Worm (Caenorhabditis elegans) whole organism, late embryonic: ENCODE results near the gene nhr-68.

ENCODE experiments used
- C08G9.2 ChIP-seq: sonication (generic microtip); optimal IDR thresholded peaks from 2 replicates; lab custom pipeline; 2016; ENCODE audit warnings: mild to moderate bottlenecking, missing genetic modification characterization, moderate library complexity, missing compliant biosample characterization
- F13H6.1 ChIP-seq: sonication (generic microtip); optimal IDR thresholded peaks from 2 replicates; lab custom pipeline; 2016; ENCODE audit warnings: missing genetic modification characterization, missing compliant biosample characterization
- T23F11.4 ChIP-seq: fragments of 200-800 bp; sonication (Bioruptor generic); optimal IDR thresholded peaks from 2 replicates; lab custom pipeline; 2018; ENCODE audit warnings: mild to moderate bottlenecking, missing genetic modification characterization, missing compliant biosample characterization
- Y22D7AL.16 ChIP-seq: sonication (generic microtip); optimal IDR thresholded peaks from 2 replicates; lab custom pipeline; 2016; ENCODE audit warnings: missing genetic modification characterization, missing compliant biosample characterization
- ceh-18 ChIP-seq: sonication (generic microtip); optimal IDR thresholded peaks from 2 replicates; lab custom pipeline; 2016; ENCODE audit warnings: missing genetic modification characterization, missing compliant biosample characterization
- ceh-24 ChIP-seq: sonication (generic microtip); optimal IDR thresholded peaks from 2 replicates; lab custom pipeline; 2016; ENCODE audit warnings: mild to moderate bottlenecking, missing genetic modification characterization, missing compliant biosample characterization
- ceh-30 ChIP-seq: fragments of 150-350 bp; optimal IDR thresholded peaks from 2 replicates; lab custom pipeline; 2014; ENCODE audit warnings: missing biosample characterization, missing genetic modification characterization
- ceh-31 ChIP-seq: sonication (generic microtip); optimal IDR thresholded peaks from 2 replicates; lab custom pipeline; 2016; ENCODE audit warnings: missing genetic modification characterization, missing compliant biosample characterization
- ceh-48 ChIP-seq: sonication (generic microtip); optimal IDR thresholded peaks from 2 replicates; lab custom pipeline; 2016; ENCODE audit warnings: missing genetic modification characterization, inconsistent platforms, missing compliant biosample characterization
- ceh-6 ChIP-seq: fragments of 200-800 bp; sonication (Bioruptor generic); optimal IDR thresholded peaks from 2 replicates; lab custom pipeline; 2018; ENCODE audit warnings: mild to moderate bottlenecking, missing genetic modification characterization, missing compliant biosample characterization
- che-1 ChIP-seq: sonication (generic microtip); optimal IDR thresholded peaks from 2 replicates; lab custom pipeline; 2016; ENCODE audit warnings: mild to moderate bottlenecking, missing genetic modification characterization, missing compliant biosample characterization
- dmd-4 ChIP-seq: sonication (generic microtip); optimal IDR thresholded peaks from 2 replicates; lab custom pipeline; 2016; ENCODE audit warnings: borderline replicate concordance, missing genetic modification characterization, missing compliant biosample characterization
- elt-4 ChIP-seq: sonication (generic microtip); optimal IDR thresholded peaks from 2 replicates; lab custom pipeline; 2016; ENCODE audit warnings: missing genetic modification characterization, missing compliant biosample characterization
- ets-4 ChIP-seq: sonication (generic microtip); optimal IDR thresholded peaks from 2 replicates; lab custom pipeline; 2016; ENCODE audit warnings: missing genetic modification characterization, missing compliant biosample characterization
- fkh-10 ChIP-seq: fragments of 150-350 bp; optimal IDR thresholded peaks from 2 replicates; lab custom pipeline; 2014; ENCODE audit warnings: missing biosample characterization, missing genetic modification reagents, missing genetic modification characterization
- gmeb-2 ChIP-seq: sonication (generic microtip); optimal IDR thresholded peaks from 2 replicates; lab custom pipeline; 2016; ENCODE audit warnings: missing genetic modification characterization, inconsistent platforms, missing compliant biosample characterization
- hlh-30 ChIP-seq: sonication (generic microtip); optimal IDR thresholded peaks from 2 replicates; lab custom pipeline; 2017; ENCODE audit warnings: antibody characterized with exemption, missing genetic modification characterization, missing compliant biosample characterization; ENCODE audit not compliant: insufficient read depth
- hlh-6 ChIP-seq: sonication (generic microtip); optimal IDR thresholded peaks from 2 replicates; lab custom pipeline; 2016; ENCODE audit warnings: missing genotype, missing genetic modification characterization, missing compliant biosample characterization
- hlh-8 ChIP-seq: sonication (generic microtip); optimal IDR thresholded peaks from 2 replicates; lab custom pipeline; 2016; ENCODE audit warnings: missing genotype, missing genetic modification characterization, missing compliant biosample characterization
- madf-2 ChIP-seq: sonication (generic microtip); optimal IDR thresholded peaks from 2 replicates; lab custom pipeline; 2017; ENCODE audit warnings: missing genetic modification characterization, missing compliant biosample characterization
- nhr-11 ChIP-seq: fragments of 150-350 bp; optimal IDR thresholded peaks from 2 replicates; lab custom pipeline; 2014; ENCODE audit warnings: missing biosample characterization, missing genetic modification characterization
- npax-4 ChIP-seq: sonication (generic microtip); optimal IDR thresholded peaks from 2 replicates; lab custom pipeline; 2016; ENCODE audit warnings: missing genetic modification characterization, missing compliant biosample characterization
- odd-2 ChIP-seq: sonication (generic microtip); optimal IDR thresholded peaks from 2 replicates; lab custom pipeline; 2017; ENCODE audit warnings: antibody characterized with exemption, mild to moderate bottlenecking, missing genetic modification characterization, missing compliant biosample characterization
- pat-9 ChIP-seq: fragments of 200-800 bp; sonication (Bioruptor generic); optimal IDR thresholded peaks from 2 replicates; lab custom pipeline; 2018; ENCODE audit warnings: mild to moderate bottlenecking, missing genetic modification characterization, moderate library complexity, missing compliant biosample characterization
- pax-1 ChIP-seq: fragments of 150-350 bp; optimal IDR thresholded peaks from 2 replicates; lab custom pipeline; 2014; ENCODE audit warnings: missing biosample characterization, missing genetic modification characterization
- pha-2 ChIP-seq: sonication (generic microtip); optimal IDR thresholded peaks from 2 replicates; lab custom pipeline; 2017; ENCODE audit warnings: mild to moderate bottlenecking, missing genetic modification characterization, missing compliant biosample characterization
- pqm-1 ChIP-seq: sonication (generic microtip); optimal IDR thresholded peaks from 2 replicates; lab custom pipeline; 2016; ENCODE audit warnings: missing genetic modification characterization, missing compliant biosample characterization
- ref-2 ChIP-seq: sonication (generic microtip); optimal IDR thresholded peaks from 2 replicates; lab custom pipeline; 2016; ENCODE audit warnings: missing genetic modification characterization, missing compliant biosample characterization
- rnt-1 ChIP-seq: sonication (generic microtip); optimal IDR thresholded peaks from 2 replicates; lab custom pipeline; 2016; ENCODE audit warnings: missing genetic modification characterization, missing compliant biosample characterization
- sdc-2 ChIP-seq: sonication (generic microtip); optimal IDR thresholded peaks from 2 replicates; lab custom pipeline; 2016; ENCODE audit warnings: missing genotype, missing genetic modification characterization, missing compliant biosample characterization
- sox-2 ChIP-seq: fragments of 200-800 bp; sonication (Bioruptor generic); IDR thresholded peaks from 2 replicates; pipeline ENCODE4 v1.3.6; 2022; ENCODE audit warnings: missing genetic modification reagents, missing genetic modification characterization, missing compliant biosample characterization
- tbx-2 ChIP-seq: sonication (generic microtip); optimal IDR thresholded peaks from 2 replicates; lab custom pipeline; 2016; ENCODE audit warnings: missing genetic modification characterization, missing compliant biosample characterization
- ttx-3 ChIP-seq: sonication (generic microtip); optimal IDR thresholded peaks from 2 replicates; lab custom pipeline; 2016; ENCODE audit warnings: missing genetic modification reagents, missing genetic modification characterization, missing compliant biosample characterization
- unc-55 ChIP-seq: sonication (generic microtip); optimal IDR thresholded peaks from 2 replicates; lab custom pipeline; 2017; ENCODE audit warnings: missing biosample characterization, missing genetic modification reagents, missing genetic modification characterization
- unc-86 ChIP-seq: sonication (generic microtip); optimal IDR thresholded peaks from 2 replicates; lab custom pipeline; 2016; ENCODE audit warnings: missing genetic modification characterization, missing compliant biosample characterization
- ztf-16 ChIP-seq: sonication (generic microtip); optimal IDR thresholded peaks from 2 replicates; lab custom pipeline; 2017; ENCODE audit warnings: missing genetic modification characterization, missing compliant biosample characterization

nhr-68 gene

DNA sequence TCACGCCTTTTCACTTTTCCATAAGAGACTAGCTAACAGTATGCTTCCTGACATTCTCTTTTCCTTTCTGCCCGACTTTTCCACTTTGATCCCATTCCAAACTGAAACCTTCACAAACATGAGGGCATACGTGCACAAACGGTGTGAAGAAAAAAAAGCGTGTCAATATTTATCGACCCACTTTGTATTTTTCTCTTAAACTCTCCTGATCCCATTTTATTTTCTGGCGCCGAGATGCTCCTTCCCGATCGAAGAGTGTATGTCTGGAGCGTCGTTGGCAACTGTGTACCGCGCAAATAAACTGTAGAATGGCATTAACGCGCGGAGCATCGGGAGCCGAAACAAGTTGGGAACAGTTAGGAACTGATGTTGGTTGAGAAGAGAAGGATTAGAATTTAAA lies 43.7 kb upstream of the nhr-68 start:
- TF ChIP-seq che-1 (no peak), ceh-18 (tag; lab: Kevin White, UChicago) (peak; percentile 6)

DNA sequence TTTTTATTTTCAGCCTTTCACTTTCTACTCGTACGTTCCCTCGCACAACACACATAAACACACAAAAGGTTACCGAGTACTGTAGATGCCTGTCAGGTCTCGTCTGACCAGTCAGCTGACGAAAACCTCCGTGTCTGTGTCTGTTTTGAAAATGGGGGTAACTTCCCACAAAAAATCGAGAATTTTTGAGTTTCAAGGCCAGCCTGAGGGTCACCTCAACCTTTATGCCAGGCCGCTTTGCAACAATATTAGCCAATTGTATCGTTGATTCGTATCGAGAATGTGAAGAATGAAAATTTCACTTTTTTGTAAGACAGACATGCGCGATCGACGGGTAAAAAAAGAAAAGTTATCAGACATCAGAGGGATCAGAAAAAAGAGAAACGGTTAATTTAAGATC lies 42.1 kb upstream of the nhr-68 start:
- TF ChIP-seq sox-2 (GFP tag; lab: Robert Waterston, UW), result no peak
- TF ChIP-seq che-1, result no peak
- no peak for TF ChIP-seq dmd-4
- no peak for TF ChIP-seq odd-2 (tag; lab: Kevin White, UChicago)
- no peak for TF ChIP-seq unc-86
- no peak for TF ChIP-seq ttx-3
- TF ChIP-seq pat-9 (tag; lab: Kevin White, UChicago), result no peak
- TF ChIP-seq hlh-30 (tag; lab: Kevin White, UChicago), result no peak
- no peak for TF ChIP-seq ceh-30 (tag; lab: Kevin White, UChicago)
- no peak for TF ChIP-seq fkh-10 (GFP tag; lab: Kevin White, UChicago)
- no peak for TF ChIP-seq madf-2 (tag; lab: Kevin White, UChicago)
- no peak for TF ChIP-seq ceh-31 (tag; lab: Kevin White, UChicago)
- TF ChIP-seq nhr-11, result no peak
- TF ChIP-seq pax-1 (tag; lab: Kevin White, UChicago), result no peak

DNA sequence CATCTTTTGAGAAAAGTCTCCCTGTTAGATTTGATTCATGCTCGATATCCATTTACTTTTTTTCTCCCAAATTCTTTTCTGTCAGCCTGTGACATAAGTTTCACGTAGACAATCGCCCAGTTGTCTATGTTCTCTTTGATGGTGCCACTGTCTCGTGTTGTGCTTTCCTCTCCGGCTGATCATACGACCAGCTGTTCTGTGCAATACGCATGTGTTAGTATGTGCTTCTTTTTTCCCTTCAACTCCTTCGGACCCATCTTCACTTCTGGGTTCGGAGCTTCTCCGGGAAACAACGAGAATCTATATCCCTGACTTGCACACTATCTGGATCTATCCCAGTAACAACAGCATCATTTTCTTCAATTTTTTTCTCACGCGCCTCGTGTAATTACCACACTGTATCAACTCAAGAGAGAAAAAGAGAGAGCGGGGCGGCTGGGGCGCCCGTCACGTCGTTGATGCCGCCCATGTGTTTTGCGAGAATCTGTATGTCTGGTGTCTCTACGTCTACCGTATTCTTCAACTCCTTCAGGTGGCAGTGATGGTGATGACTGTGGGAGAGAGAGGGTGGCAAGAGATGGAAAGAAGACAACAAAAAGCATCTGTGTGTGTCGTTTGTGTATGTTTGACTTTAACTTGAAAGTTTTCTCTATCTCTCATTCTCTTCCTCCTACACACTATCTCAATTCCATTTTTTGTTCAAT lies 41.3 kb upstream of the nhr-68 start:
- TF ChIP-seq F13H6.1 (tag; lab: Kevin White, UChicago), result peak; percentile 6
- TF ChIP-seq ceh-6 (GFP tag; lab: Kevin White, UChicago), result no peak
- peak; percentile 22 for TF ChIP-seq C08G9.2
- TF ChIP-seq pha-2 (tag; lab: Kevin White, UChicago), result no peak
- TF ChIP-seq ceh-18 (tag; lab: Kevin White, UChicago), result peak; percentile 96
- TF ChIP-seq pqm-1 (tag; lab: Kevin White, UChicago), result peak; percentile 4
- peak; percentile 55 for TF ChIP-seq rnt-1 (tag; lab: Kevin White, UChicago)
- peak; percentile 32 for TF ChIP-seq hlh-30 (tag; lab: Kevin White, UChicago)
- peak; percentile 44 for TF ChIP-seq ceh-31 (tag; lab: Kevin White, UChicago)
- TF ChIP-seq ets-4 (tag; lab: Kevin White, UChicago), result peak; percentile 33
- peak; percentile 18 for TF ChIP-seq T23F11.4
- peak; percentile 55 for TF ChIP-seq tbx-2 (tag; lab: Kevin White, UChicago)
- no peak for TF ChIP-seq ceh-24
- TF ChIP-seq unc-55 (GFP tag; lab: Kevin White, UChicago), result peak; percentile 29
- TF ChIP-seq elt-4 (tag; lab: Kevin White, UChicago), result no peak
- peak; percentile 92 for TF ChIP-seq hlh-8 (tag; lab: Kevin White, UChicago)
- peak; percentile 30 for TF ChIP-seq ztf-16 (tag; lab: Kevin White, UChicago)
- no peak for TF ChIP-seq gmeb-2 (tag; lab: Kevin White, UChicago)
- no peak for TF ChIP-seq hlh-6
- TF ChIP-seq sdc-2 (tag; lab: Kevin White, UChicago), result peak; percentile 30
- TF ChIP-seq, all 69 proteins: peak for 14

DNA sequence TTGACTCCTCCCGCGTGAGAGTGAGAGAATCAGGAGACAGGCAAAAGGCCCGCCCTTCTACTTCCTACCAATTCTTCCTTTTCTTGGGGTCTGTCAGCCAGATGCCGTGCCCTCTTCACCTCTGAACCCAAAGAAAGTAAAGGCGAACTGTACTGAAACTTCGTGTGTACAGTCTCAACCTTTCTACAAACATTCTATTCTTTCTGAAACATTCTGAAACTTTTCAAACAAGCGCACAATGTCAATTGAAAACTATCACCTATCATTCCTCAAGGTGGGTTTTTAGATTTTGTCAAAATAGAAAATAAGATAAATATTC lies 40.7 kb upstream of the nhr-68 start:
- no peak for TF ChIP-seq ets-4 (tag; lab: Kevin White, UChicago)
- no peak for TF ChIP-seq unc-86
- TF ChIP-seq nhr-11, result no peak
- TF ChIP-seq pqm-1 (tag; lab: Kevin White, UChicago), result no peak
- no peak for TF ChIP-seq dmd-4
- TF ChIP-seq hlh-30 (tag; lab: Kevin White, UChicago), result no peak
- no peak for TF ChIP-seq ref-2 (tag; lab: Kevin White, UChicago)
- no peak for TF ChIP-seq odd-2 (tag; lab: Kevin White, UChicago)
- TF ChIP-seq ceh-24, result no peak
- no peak for TF ChIP-seq pax-1 (tag; lab: Kevin White, UChicago)
- no peak for TF ChIP-seq npax-4
- TF ChIP-seq ceh-48, result no peak
- TF ChIP-seq elt-4 (tag; lab: Kevin White, UChicago), result no peak
- TF ChIP-seq sdc-2 (tag; lab: Kevin White, UChicago), result no peak
- TF ChIP-seq Y22D7AL.16 (tag; lab: Kevin White, UChicago), result no peak
